Worm (Caenorhabditis elegans) whole organism, young adult: Measurements from ENCODE around the gene cks-1.

Experiments
- ceh-40 ChIP-seq: fragments of 200-800 bp; sonication (Bioruptor generic); IDR thresholded peaks from 2 replicates; pipeline ENCODE4 v1.3.6; 2022; ENCODE audit warnings: missing genetic modification characterization, missing compliant biosample characterization
- hrde-1 ChIP-seq: sonication (generic microtip); optimal IDR thresholded peaks from 2 replicates; lab custom pipeline; 2016; ENCODE audit warnings: missing genetic modification characterization, mild to moderate bottlenecking, missing compliant biosample characterization, moderate library complexity, missing genotype, missing genetic modification reagents, borderline replicate concordance
- nfya-2 ChIP-seq: fragments of 200-800 bp; sonication (Bioruptor generic); IDR thresholded peaks from 2 replicates; pipeline ENCODE4 v1.3.6; 2022; ENCODE audit warnings: missing genetic modification reagents, missing genetic modification characterization, missing compliant biosample characterization
- nhr-90 ChIP-seq: sonication (generic microtip); optimal IDR thresholded peaks from 2 replicates; lab custom pipeline; 2016; ENCODE audit warnings: missing genotype, mild to moderate bottlenecking, missing genetic modification characterization, missing compliant biosample characterization
- zim-3 ChIP-seq: sonication (generic microtip); optimal IDR thresholded peaks from 2 replicates; lab custom pipeline; 2017; ENCODE audit warnings: mild to moderate bottlenecking, missing genetic modification characterization, moderate library complexity, missing compliant biosample characterization

DNA sequence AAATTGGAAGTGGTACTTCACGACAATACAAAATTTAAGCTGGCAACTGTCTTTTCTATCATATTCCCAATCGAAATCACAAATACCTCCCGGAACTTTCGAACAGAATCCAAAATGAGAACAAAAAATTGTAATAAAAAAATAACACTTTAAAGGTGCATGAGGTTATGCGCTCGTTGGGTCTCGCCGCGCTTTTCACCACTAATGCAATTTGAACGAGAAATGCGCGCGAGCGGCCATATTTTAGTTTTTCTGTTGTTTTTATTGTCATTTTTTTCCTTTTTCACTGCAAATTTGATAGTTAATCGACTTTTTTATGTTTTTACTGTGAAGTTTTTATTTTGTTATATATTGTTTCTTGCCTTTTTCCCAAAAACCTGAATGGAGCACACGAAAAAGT is 2.7 kb upstream of the cks-1 start, which contains the start of gene mes-6:
- TF ChIP-seq hrde-1 (no peak), zim-3 (tag; lab: Kevin White, UChicago) (no peak), nfya-2 (GFP tag; lab: Robert Waterston, UW) (no peak), ceh-40 (GFP tag; lab: Robert Waterston, UW) (no peak), nhr-90 (tag; lab: Kevin White, UChicago) (no peak)
